Worm (Caenorhabditis elegans) whole organism, midembryonic: Measurements from ENCODE around the gene cah-2.

Experiments used
- cog-1 ChIP-seq: sonication (generic microtip); optimal IDR thresholded peaks from 2 replicates; lab custom pipeline; 2016; ENCODE audit warnings: missing genetic modification characterization, missing compliant biosample characterization
- flt-1 ChIP-seq: fragments of 200-800 bp; sonication (Bioruptor generic); IDR thresholded peaks from 2 replicates; pipeline ENCODE4 v1.3.6; 2022; ENCODE audit warnings: missing genetic modification characterization, missing compliant biosample characterization
- tab-1 ChIP-seq: fragments of 200-800 bp; sonication (Bioruptor generic); IDR thresholded peaks from 2 replicates; pipeline ENCODE4 v1.3.6; 2022; ENCODE audit warnings: missing genetic modification characterization, missing compliant biosample characterization

- TF ChIP-seq flt-1: no peak
- TF ChIP-seq tab-1 (GFP tag; lab: Robert Waterston, UW): no peak
- TF ChIP-seq cog-1 (tag; lab: Kevin White, UChicago): no peak
These were observed 23.7 kb downstream of the cah-2 start, which contains the start of gene D1022.2 for ce11 chrII:7459205-7459604.
